Worm (Caenorhabditis elegans) whole organism, L3 larva: ENCODE results near the gene K04E7.1.

Experiments used
- aly-2 ChIP-seq: fragments of 150-350 bp; optimal IDR thresholded peaks from 2 replicates; lab custom pipeline; 2014; ENCODE audit warnings: missing biosample characterization, missing genetic modification characterization
- elt-1 ChIP-seq: fragments of 150-350 bp; optimal IDR thresholded peaks from 2 replicates; lab custom pipeline; 2014; ENCODE audit warnings: missing biosample characterization, missing genetic modification characterization
- ztf-11 ChIP-seq: fragments of 150-350 bp; optimal IDR thresholded peaks from 2 replicates; lab custom pipeline; 2014; ENCODE audit warnings: missing biosample characterization, missing genetic modification characterization

- TF ChIP-seq elt-1 (tag; lab: Kevin White, UChicago) (no peak), ztf-11 (tag; lab: Kevin White, UChicago) (no peak), aly-2 (tag; lab: Kevin White, UChicago) (no peak)
Measured at ce11 chrX:6499736-6500135, 37.9 kb downstream of the K04E7.1 start, which contains the start of gene actl-1.
